Fruit fly (Drosophila melanogaster) whole organism, embryonic: ENCODE measurements around the gene CG45546.
"Not testable (repeated sequence)": the region's sequence is repeated elsewhere in the genome, so short reads cannot be mapped to it uniquely, and the experiment has no call there.

ENCODE experiments used
- Atf6 ChIP-seq: fragments of 200-800 bp; sonication (Bioruptor generic); IDR thresholded peaks from 2 replicates; pipeline ENCODE4 v1.3.6; 2022; ENCODE audit warnings: missing biosample characterization, missing genetic modification characterization
- CG10209 ChIP-seq: fragments of 200-800 bp; sonication (Bioruptor generic); optimal IDR thresholded peaks from 3 replicates; lab custom pipeline; 2017; ENCODE audit warnings: missing biosample characterization, mild to moderate bottlenecking, missing genetic modification characterization, missing genetic modification reagents
- CG1024 ChIP-seq: fragments of 200-800 bp; sonication (Bioruptor generic); IDR thresholded peaks from 2 replicates; pipeline ENCODE4 v1.3.6; 2022; ENCODE audit warnings: missing biosample characterization, missing genetic modification characterization
- CG10274 ChIP-seq: fragments of 200-800 bp; sonication (Bioruptor generic); optimal IDR thresholded peaks from 3 replicates; lab custom pipeline; 2017; ENCODE audit warnings: missing biosample characterization, mild to moderate bottlenecking, missing genetic modification characterization
- CG10462 ChIP-seq: fragments of 200-800 bp; sonication (Bioruptor generic); optimal IDR thresholded peaks from 2 replicates; lab custom pipeline; 2016; ENCODE audit warnings: missing biosample characterization, missing genetic modification characterization
- CG11085 ChIP-seq: fragments of 200-800 bp; sonication (Bioruptor generic); IDR thresholded peaks from 2 replicates; pipeline ENCODE4 v1.3.6; 2022; ENCODE audit warnings: missing biosample characterization, missing genetic modification characterization
- CG12104 ChIP-seq: fragments of 200-800 bp; sonication (Bioruptor generic); optimal IDR thresholded peaks from 3 replicates; lab custom pipeline; 2016; ENCODE audit warnings: missing biosample characterization, missing genetic modification characterization
- CG1233 ChIP-seq: fragments of 200-800 bp; sonication (Bioruptor generic); optimal IDR thresholded peaks from 4 replicates; lab custom pipeline; 2018; ENCODE audit warnings: missing biosample characterization, mild to moderate bottlenecking, missing genetic modification characterization
- CG13296 ChIP-seq: fragments of 200-800 bp; sonication (Bioruptor generic); optimal IDR thresholded peaks from 3 replicates; lab custom pipeline; 2018; ENCODE audit warnings: missing biosample characterization, mild to moderate bottlenecking, missing genetic modification characterization
- CG1529 ChIP-seq: fragments of 200-800 bp; sonication (Bioruptor generic); optimal IDR thresholded peaks from 3 replicates; lab custom pipeline; 2018; ENCODE audit warnings: missing biosample characterization, missing genetic modification characterization
- CG16815 ChIP-seq: fragments of 200-800 bp; sonication (Bioruptor generic); optimal IDR thresholded peaks from 3 replicates; lab custom pipeline; 2017; ENCODE audit warnings: missing biosample characterization, mild to moderate bottlenecking, missing genetic modification characterization
- CG17186 ChIP-seq: fragments of 200-800 bp; sonication (Bioruptor generic); optimal IDR thresholded peaks from 3 replicates; lab custom pipeline; 2017; ENCODE audit warnings: missing biosample characterization, missing genetic modification reagents, missing genetic modification characterization
- CG17328 ChIP-seq: fragments of 200-800 bp; sonication (Bioruptor generic); IDR thresholded peaks from 2 replicates; pipeline ENCODE4 v1.3.6; 2022; ENCODE audit warnings: missing biosample characterization, missing genetic modification characterization
- CG17802 ChIP-seq: fragments of 200-800 bp; sonication (Bioruptor generic); optimal IDR thresholded peaks from 2 replicates; lab custom pipeline; 2018; ENCODE audit warnings: missing biosample characterization, mild to moderate bottlenecking, missing genetic modification characterization, moderate library complexity
- CG18011 ChIP-seq: fragments of 200-800 bp; sonication (Bioruptor generic); optimal IDR thresholded peaks from 2 replicates; lab custom pipeline; 2017; ENCODE audit warnings: missing biosample characterization, missing genetic modification characterization, mild to moderate bottlenecking, moderate library complexity, missing genotype
- CG2202 ChIP-seq: fragments of 200-800 bp; sonication (Bioruptor generic); optimal IDR thresholded peaks from 2 replicates; lab custom pipeline; 2018; ENCODE audit warnings: missing biosample characterization, mild to moderate bottlenecking, missing genetic modification characterization
- CG30431 ChIP-seq: fragments of 200-800 bp; sonication (Bioruptor generic); optimal IDR thresholded peaks from 2 replicates; lab custom pipeline; 2017; ENCODE audit warnings: missing biosample characterization, missing genetic modification characterization
- CG31224 ChIP-seq: fragments of 200-800 bp; sonication (Bioruptor generic); IDR thresholded peaks from 2 replicates; pipeline ENCODE4 v1.3.6; 2022; ENCODE audit warnings: missing biosample characterization, missing genetic modification characterization
- CG32532 ChIP-seq: fragments of 200-800 bp; sonication (Bioruptor generic); IDR thresholded peaks from 2 replicates; pipeline ENCODE4 v1.3.6; 2022; ENCODE audit warnings: missing biosample characterization, missing genetic modification characterization
- CG4424 ChIP-seq: fragments of 200-800 bp; sonication (Bioruptor generic); optimal IDR thresholded peaks from 3 replicates; lab custom pipeline; 2016; ENCODE audit warnings: missing biosample characterization, missing genetic modification characterization
- CG4707 ChIP-seq: fragments of 200-800 bp; sonication (Bioruptor generic); optimal IDR thresholded peaks from 2 replicates; lab custom pipeline; 2018; ENCODE audit warnings: missing biosample characterization, mild to moderate bottlenecking, missing genetic modification characterization, moderate library complexity
- CG8281 ChIP-seq: fragments of 200-800 bp; sonication (Bioruptor generic); optimal IDR thresholded peaks from 2 replicates; lab custom pipeline; 2018; ENCODE audit warnings: missing biosample characterization, mild to moderate bottlenecking, missing genetic modification characterization, moderate library complexity
- CG9437 ChIP-seq: fragments of 200-800 bp; sonication (Bioruptor generic); optimal IDR thresholded peaks from 2 replicates; lab custom pipeline; 2018; ENCODE audit warnings: missing biosample characterization, mild to moderate bottlenecking, missing genetic modification characterization
- Camta ChIP-seq: fragments of 200-800 bp; sonication (Bioruptor generic); optimal IDR thresholded peaks from 2 replicates; lab custom pipeline; 2016; ENCODE audit warnings: missing biosample characterization, missing genetic modification characterization
- Gug ChIP-seq: fragments of 200-800 bp; sonication (Bioruptor generic); IDR thresholded peaks from 4 replicates; pipeline ENCODE4 v1.3.6; 2022; ENCODE audit warnings: missing biosample characterization, missing genetic modification characterization
- MBD-R2 ChIP-seq: fragments of 200-800 bp; sonication (Bioruptor generic); IDR thresholded peaks from 2 replicates; pipeline ENCODE4 v1.3.6; 2022; ENCODE audit warnings: missing biosample characterization, missing genetic modification characterization
- Poxn ChIP-seq: fragments of 200-800 bp; sonication (Bioruptor generic); IDR thresholded peaks from 2 replicates; pipeline ENCODE4 v1.3.6; 2022; ENCODE audit warnings: missing biosample characterization, missing genetic modification characterization
- Trl ChIP-seq, 3 experiments: fragments of >200 bp in 2 of 3; fragments of 200-800 bp in 1 of 3; sonication (Bioruptor generic) in 1 of 3; optimal IDR thresholded peaks; 2 replicates in 1 of 3; 3 replicates in 2 of 3; lab custom pipeline; 2016 to 2017; ENCODE audit warnings: missing biosample characterization in 1 of 3, missing genetic modification characterization in 1 of 3
- cas ChIP-seq: fragments of 200-800 bp; sonication (Bioruptor generic); IDR thresholded peaks from 2 replicates; pipeline ENCODE4 v1.3.6; 2022; ENCODE audit warnings: missing biosample characterization, missing genetic modification characterization
- dmrt99B ChIP-seq: fragments of 200-800 bp; sonication (Bioruptor generic); optimal IDR thresholded peaks from 2 replicates; lab custom pipeline; 2018; ENCODE audit warnings: missing biosample characterization, mild to moderate bottlenecking, missing genetic modification characterization, moderate library complexity
- fd64A ChIP-seq: fragments of 200-800 bp; sonication (Bioruptor generic); optimal IDR thresholded peaks from 3 replicates; lab custom pipeline; 2018; ENCODE audit warnings: missing biosample characterization, mild to moderate bottlenecking, missing genetic modification characterization
- gem ChIP-seq: fragments of 200-800 bp; sonication (Bioruptor generic); optimal IDR thresholded peaks from 2 replicates; lab custom pipeline; 2019; ENCODE audit warnings: missing biosample characterization, mild to moderate bottlenecking, missing genetic modification characterization, moderate library complexity
- lov ChIP-seq, 2 experiments: fragments of 200-800 bp in 1 of 2; fragments of >200 bp in 1 of 2; sonication (Bioruptor generic) in 1 of 2; IDR thresholded peaks in 1 of 2; optimal IDR thresholded peaks in 1 of 2; 2 replicates in 1 of 2; 3 replicates in 1 of 2; pipeline versions ENCODE4 v1.3.6 to Lab custom; 2017 to 2022; ENCODE audit warnings: missing biosample characterization in 1 of 2, missing genetic modification characterization in 1 of 2
- mirr ChIP-seq: fragments of 200-800 bp; sonication (Bioruptor generic); optimal IDR thresholded peaks from 3 replicates; lab custom pipeline; 2018; ENCODE audit warnings: missing biosample characterization, mild to moderate bottlenecking, missing genetic modification characterization
- onecut ChIP-seq: fragments of 200-800 bp; sonication (Bioruptor generic); IDR thresholded peaks from 2 replicates; pipeline ENCODE4 v1.3.6; 2022; ENCODE audit warnings: missing biosample characterization, missing genetic modification characterization
- pita ChIP-seq: fragments of 200-800 bp; sonication (Bioruptor generic); optimal IDR thresholded peaks from 2 replicates; lab custom pipeline; 2017; ENCODE audit warnings: missing biosample characterization, mild to moderate bottlenecking, missing genetic modification characterization
- prd ChIP-seq, 3 experiments: fragments of >200 bp in 2 of 3; fragments of 200-800 bp in 1 of 3; sonication (Bioruptor generic) in 1 of 3; optimal IDR thresholded peaks in 2 of 3; IDR thresholded peaks in 1 of 3; 2 replicates in 2 of 3; 3 replicates in 1 of 3; pipeline versions ENCODE4 v1.3.6 to Lab custom; 2017 to 2022; ENCODE audit warnings: missing biosample characterization in 1 of 3, missing genetic modification characterization in 1 of 3
- schlank ChIP-seq: fragments of 200-800 bp; sonication (Bioruptor generic); optimal IDR thresholded peaks from 2 replicates; lab custom pipeline; 2018; ENCODE audit warnings: missing biosample characterization, mild to moderate bottlenecking, missing genetic modification characterization
- seq ChIP-seq: fragments of 200-800 bp; sonication (Bioruptor generic); IDR thresholded peaks from 2 replicates; pipeline ENCODE4 v1.3.6; 2022; ENCODE audit warnings: missing biosample characterization, missing genetic modification characterization
- sim ChIP-seq: fragments of 200-800 bp; sonication (Bioruptor generic); IDR thresholded peaks from 2 replicates; pipeline ENCODE4 v1.3.6; 2022; ENCODE audit warnings: missing biosample characterization, missing genetic modification characterization
- sqz ChIP-seq: fragments of 200-800 bp; sonication (Bioruptor generic); optimal IDR thresholded peaks from 3 replicates; lab custom pipeline; 2018; ENCODE audit warnings: missing biosample characterization, mild to moderate bottlenecking, missing genetic modification characterization
- sug ChIP-seq: fragments of 200-800 bp; optimal IDR thresholded peaks from 2 replicates; lab custom pipeline; 2019; ENCODE audit warnings: missing biosample characterization, mild to moderate bottlenecking, missing genetic modification characterization, moderate library complexity
- toy ChIP-seq: fragments of 200-800 bp; sonication (Bioruptor generic); IDR thresholded peaks from 2 replicates; pipeline ENCODE4 v1.3.6; 2022; ENCODE audit warnings: missing biosample characterization, missing genetic modification characterization
- trh ChIP-seq: fragments of 200-800 bp; sonication (Bioruptor generic); optimal IDR thresholded peaks from 2 replicates; lab custom pipeline; 2016; ENCODE audit warnings: missing biosample characterization, missing genetic modification characterization
- tx ChIP-seq: fragments of 200-800 bp; sonication (Bioruptor generic); optimal IDR thresholded peaks from 2 replicates; lab custom pipeline; 2016; ENCODE audit warnings: missing biosample characterization, missing genetic modification characterization
- wdn ChIP-seq: fragments of 200-800 bp; sonication (Bioruptor generic); IDR thresholded peaks from 2 replicates; pipeline ENCODE4 v1.3.6; 2022; ENCODE audit warnings: missing biosample characterization, missing genetic modification characterization
- wek ChIP-seq: fragments of 200-800 bp; sonication (Bioruptor generic); optimal IDR thresholded peaks from 3 replicates; lab custom pipeline; 2018; ENCODE audit warnings: missing biosample characterization, mild to moderate bottlenecking, missing genetic modification characterization, moderate library complexity

Gene CG45546

DNA sequence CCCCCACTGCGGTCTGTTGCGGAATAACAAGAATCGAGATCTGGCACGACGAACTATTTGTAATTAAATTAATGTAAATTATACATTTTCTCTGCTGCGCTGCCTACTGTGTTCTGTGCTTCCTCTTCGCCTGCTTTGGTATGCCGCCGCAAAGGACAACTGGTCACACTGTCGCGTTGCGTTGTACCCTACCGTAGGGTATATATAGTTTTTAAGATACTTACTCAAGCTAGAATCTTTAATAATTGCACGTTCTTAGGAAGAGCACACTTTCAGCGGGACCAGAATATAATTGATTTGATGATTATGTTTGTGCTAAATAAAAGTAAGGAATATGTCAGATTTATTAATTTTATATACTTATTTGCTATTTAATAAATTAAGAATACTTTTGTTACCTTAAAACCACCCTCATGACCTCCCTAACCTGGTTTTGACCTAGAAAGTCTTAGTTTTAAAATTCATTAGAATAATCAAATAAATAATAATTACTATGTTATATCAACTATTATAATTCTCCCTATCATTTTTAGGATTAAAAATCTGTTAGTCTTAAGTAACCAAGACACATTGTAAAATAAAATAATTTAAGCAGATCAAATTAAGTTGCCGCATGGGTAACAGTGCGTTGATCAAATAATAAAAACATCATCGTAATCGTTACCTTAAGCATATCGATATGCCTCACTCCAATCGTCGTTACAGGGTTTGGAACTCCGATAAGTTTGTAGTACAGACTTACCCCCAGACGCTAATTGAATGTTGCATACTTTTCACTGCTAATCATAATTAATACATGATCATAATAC is 49.5 kb upstream of the CG45546 start, which contains the start of gene Cnx99A (continued):
- peak; percentile 86 for TF ChIP-seq cas (GFP tag; lab: Robert Waterston, UW)
- peak; percentile 82 for TF ChIP-seq MBD-R2 (GFP tag; lab: Robert Waterston, UW)
- peak; percentile 78 for TF ChIP-seq dmrt99B
- peak; percentile 31; the same call in 1 of the 2 replicates for TF ChIP-seq Poxn (GFP tag; lab: Robert Waterston, UW)
- TF ChIP-seq sqz (GFP tag; lab: Kevin White, UChicago), result peak; percentile 19
- peak; percentile 74 for TF ChIP-seq pita
- peak; percentile 88 for TF ChIP-seq CG11085 (GFP tag; lab: Robert Waterston, UW)
- peak; percentile 32 for TF ChIP-seq CG10462 (GFP tag; lab: Kevin White, UChicago)
- TF ChIP-seq CG12104 (GFP tag; lab: Kevin White, UChicago), result peak; percentile 50
- peak; percentile 77 for TF ChIP-seq wdn (GFP tag; lab: Robert Waterston, UW)
- peak; percentile 38 for TF ChIP-seq CG2202 (tag; lab: Kevin White, UChicago)
- TF ChIP-seq CG13296 (GFP tag; lab: Kevin White, UChicago), result peak; percentile 63
- peak; percentile 90 for TF ChIP-seq gem
- peak; percentile 65 for TF ChIP-seq CG16815
- TF ChIP-seq Gug, result peak; percentile 92
- peak; percentile 35 for TF ChIP-seq CG8281
- TF ChIP-seq CG1024 (GFP tag; lab: Robert Waterston, UW), result peak; percentile 79
- TF ChIP-seq onecut (GFP tag; lab: Robert Waterston, UW), result peak; percentile 80
- peak; percentile 86 for TF ChIP-seq CG17328 (GFP tag; lab: Robert Waterston, UW)
- peak; percentile 44 for TF ChIP-seq trh (GFP tag; lab: Kevin White, UChicago)
- peak; percentile 76 for TF ChIP-seq Atf6 (GFP tag; lab: Robert Waterston, UW)
- TF ChIP-seq CG31224 (GFP tag; lab: Robert Waterston, UW), result peak; percentile 85
- TF ChIP-seq seq (GFP tag; lab: Robert Waterston, UW), result peak; percentile 68
- peak; percentile 72 for TF ChIP-seq CG4424
- TF ChIP-seq CG10209, result peak; percentile 76
- TF ChIP-seq Camta (GFP tag; lab: Kevin White, UChicago), result peak; percentile 29
- TF ChIP-seq sim (GFP tag; lab: Robert Waterston, UW), result peak; percentile 41; the same call in 1 of the 2 replicates
- TF ChIP-seq CG17186 (GFP tag; lab: Kevin White, UChicago), result peak; percentile 58
- peak; percentile 57 for TF ChIP-seq CG4707
- not testable (repeated sequence) for TF ChIP-seq prd, Trl, lov (optimal IDR thresholded peaks at IDR 0.05; lab: Kevin White, UChicago)
- TF ChIP-seq prd (GFP tag; IDR thresholded peaks at IDR 0.05; lab: Robert Waterston, UW), result peak; percentile 89
- TF ChIP-seq wek (GFP tag; lab: Kevin White, UChicago), result peak; percentile 11
- peak; percentile 69 for TF ChIP-seq Trl (GFP tag; optimal IDR thresholded peaks at IDR 0.05; lab: Kevin White, UChicago)
- peak; percentile 68 for TF ChIP-seq tx (GFP tag; lab: Kevin White, UChicago)
- TF ChIP-seq CG1529, result peak; percentile 47
- TF ChIP-seq toy (GFP tag; lab: Robert Waterston, UW), result peak; percentile 60; the same call in 1 of the 2 replicates
- peak; percentile 65 for TF ChIP-seq CG30431 (GFP tag; lab: Kevin White, UChicago)
- TF ChIP-seq CG18011 (GFP tag; lab: Kevin White, UChicago), result peak; percentile 50
- TF ChIP-seq CG17802, result peak; percentile 60
- TF ChIP-seq CG10274 (GFP tag; lab: Kevin White, UChicago), result peak; percentile 92
- TF ChIP-seq CG32532 (GFP tag; lab: Robert Waterston, UW), result peak; percentile 93
- TF ChIP-seq CG9437, result peak; percentile 45
- peak; percentile 56 for TF ChIP-seq schlank (tag; lab: Kevin White, UChicago)
- peak; percentile 74 for TF ChIP-seq sug (tag; lab: Kevin White, UChicago)
- TF ChIP-seq fd64A (GFP tag; lab: Kevin White, UChicago), result peak; percentile 26
- TF ChIP-seq mirr (GFP tag; lab: Kevin White, UChicago), result peak; percentile 29
- TF ChIP-seq CG1233 (GFP tag; lab: Kevin White, UChicago), result peak; percentile 75
- TF ChIP-seq lov (GFP tag; IDR thresholded peaks at IDR 0.05; lab: Robert Waterston, UW), result peak; percentile 73; the same call in 1 of the 3 replicates
